Worm (Caenorhabditis elegans) whole organism, late embryonic: ENCODE measurements around the gene T25B6.4.

Experiments
- ama-1 ChIP-seq: fragments of 150-350 bp; optimal IDR thresholded peaks from 2 replicates; lab custom pipeline; 2014
- ceh-30 ChIP-seq: fragments of 150-350 bp; optimal IDR thresholded peaks from 2 replicates; lab custom pipeline; 2014; ENCODE audit warnings: missing biosample characterization, missing genetic modification characterization
- elt-4 ChIP-seq: sonication (generic microtip); optimal IDR thresholded peaks from 2 replicates; lab custom pipeline; 2016; ENCODE audit warnings: missing genetic modification characterization, missing compliant biosample characterization
- fkh-10 ChIP-seq: fragments of 150-350 bp; optimal IDR thresholded peaks from 2 replicates; lab custom pipeline; 2014; ENCODE audit warnings: missing biosample characterization, missing genetic modification reagents, missing genetic modification characterization
- hlh-30 ChIP-seq: sonication (generic microtip); optimal IDR thresholded peaks from 2 replicates; lab custom pipeline; 2017; ENCODE audit warnings: antibody characterized with exemption, missing genetic modification characterization, missing compliant biosample characterization; ENCODE audit not compliant: insufficient read depth
- lin-11 ChIP-seq: fragments of 200-800 bp; sonication (Bioruptor generic); optimal IDR thresholded peaks from 2 replicates; lab custom pipeline; 2018; ENCODE audit warnings: mild to moderate bottlenecking, missing genetic modification characterization, missing compliant biosample characterization
- pqm-1 ChIP-seq: sonication (generic microtip); optimal IDR thresholded peaks from 2 replicates; lab custom pipeline; 2016; ENCODE audit warnings: missing genetic modification characterization, missing compliant biosample characterization
- tbx-2 ChIP-seq: sonication (generic microtip); optimal IDR thresholded peaks from 2 replicates; lab custom pipeline; 2016; ENCODE audit warnings: missing genetic modification characterization, missing compliant biosample characterization

- TF ChIP-seq hlh-30 (tag; lab: Kevin White, UChicago) (no peak), lin-11 (no peak), ama-1 (lab: Kevin White, UChicago) (no peak), fkh-10 (GFP tag; lab: Kevin White, UChicago) (no peak), ceh-30 (no peak), elt-4 (tag; lab: Kevin White, UChicago) (no peak), tbx-2 (peak; percentile 74), pqm-1 (tag; lab: Kevin White, UChicago) (no peak)
These were observed 20.0 kb upstream of the T25B6.4 start for ce11 chrX:8995527-8995946.
